Worm (Caenorhabditis elegans): Measurements from ENCODE around the gene asna-1.
A peak's percentile ranks its signal among the peaks of the same experiment; 100 is the strongest.

DNA sequence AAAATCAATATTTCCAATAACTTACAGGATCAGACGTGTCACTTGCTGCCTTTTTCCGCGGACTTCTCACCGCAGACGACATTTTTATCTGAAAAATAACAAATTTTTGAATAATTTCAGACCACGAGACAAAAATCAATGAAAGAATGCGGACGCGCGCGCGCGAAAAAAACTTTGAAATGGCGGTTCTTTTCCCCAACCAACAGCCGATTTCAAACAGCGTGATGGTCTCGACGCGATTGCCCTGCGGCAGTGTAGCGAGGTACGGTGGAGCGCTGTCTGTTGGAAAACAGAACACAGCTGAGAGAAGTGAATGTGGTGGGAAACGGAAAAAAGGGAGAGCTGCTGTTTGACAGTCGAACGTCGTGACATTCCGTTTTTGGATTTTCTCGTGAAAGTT lies 9.2 kb downstream of the asna-1 start, which contains the start of gene lin-9:
- TF ChIP-seq attf-5 (GFP tag; optimal IDR thresholded peaks at IDR 0.05) (peak; percentile 95), Y95B8A.8 (GFP tag; IDR thresholded peaks at IDR 0.05) (peak; percentile 93), T26A5.8 (tag; optimal IDR thresholded peaks at IDR 0.05) (no peak), atf-7 (tag; optimal IDR thresholded peaks at IDR 0.05) (peak; percentile 86), unc-130 (GFP tag; optimal IDR thresholded peaks at IDR 0.05) (peak; percentile 93), efl-1 (GFP tag; optimal IDR thresholded peaks at IDR 0.05) (peak; percentile 98), zfh-2 (GFP tag; conservative IDR thresholded peaks at IDR 0.05) (peak; percentile 98), ztf-26 (tag; optimal IDR thresholded peaks at IDR 0.05) (peak; percentile 93), ama-1 (optimal IDR thresholded peaks at IDR 0.05) (no peak), ama-1 (GFP tag; optimal IDR thresholded peaks at IDR 0.05) (no peak), akir-1 (GFP tag; optimal IDR thresholded peaks at IDR 0.05) (no peak), ztf-3 (GFP tag; optimal IDR thresholded peaks at IDR 0.05) (peak; percentile 70), nfya-2 (GFP tag; IDR thresholded peaks at IDR 0.05) (0 out of 2 replicates have a peak, but pooled peaks have one; percentile 89), lin-35 (GFP tag; optimal IDR thresholded peaks at IDR 0.05) (peak; percentile 85 to 96 (median 86))
